Worm (Caenorhabditis elegans): ENCODE data around the gene ZK84.5.

- TF ChIP-seq nhr-90 (tag; optimal IDR thresholded peaks at IDR 0.05) (no peak), attf-6 (GFP tag; IDR thresholded peaks at IDR 0.05) (no peak), F33H1.4 (GFP tag; IDR thresholded peaks at IDR 0.05) (no peak), dpl-1 (GFP tag; optimal IDR thresholded peaks at IDR 0.05) (no peak), nhr-27 (tag; optimal IDR thresholded peaks at IDR 0.05) (no peak), ama-1 (optimal IDR thresholded peaks at IDR 0.05) (no peak), ama-1 (GFP tag; optimal IDR thresholded peaks at IDR 0.05) (no peak), F52B5.7 (tag; optimal IDR thresholded peaks at IDR 0.05) (no peak), F57A8.1 (GFP tag; optimal IDR thresholded peaks at IDR 0.05) (no peak), ccch-3 (GFP tag; optimal IDR thresholded peaks at IDR 0.05) (no peak), efl-1 (GFP tag; optimal IDR thresholded peaks at IDR 0.05) (no peak)
These were observed 9.3 kb upstream of the ZK84.5 start for ce11 chrII:6025647-6026046.

All from whole organism, young adult.